Worm (Caenorhabditis elegans) whole organism, L4/young adult: Measurements from ENCODE around the gene jmjd-3.3.
"Not testable (repeated sequence)": the region's sequence is repeated elsewhere in the genome, so short reads cannot be mapped to it uniquely, and the experiment has no call there.

ENCODE experiments used
- W03F9.2 ChIP-seq: fragments of 150-350 bp; optimal IDR thresholded peaks from 2 replicates; lab custom pipeline; 2014; ENCODE audit warnings: missing biosample characterization, missing genetic modification characterization
- dao-5 ChIP-seq: sonication (generic microtip); optimal IDR thresholded peaks from 2 replicates; lab custom pipeline; 2016; ENCODE audit warnings: missing genotype, missing genetic modification characterization, moderate library complexity, missing compliant biosample characterization
- him-1 ChIP-seq: sonication (generic microtip); optimal IDR thresholded peaks from 2 replicates; lab custom pipeline; 2016; ENCODE audit warnings: missing genotype, missing genetic modification reagents, missing genetic modification characterization, missing compliant biosample characterization

The jmjd-3.3 gene

ce11 chrX:13417479-13417878 is 18.7 kb upstream of the jmjd-3.3 start:
- TF ChIP-seq W03F9.2 (tag; lab: Kevin White, UChicago) = no peak
- TF ChIP-seq dao-5 (tag; lab: Kevin White, UChicago) = no peak
- no peak for TF ChIP-seq him-1 (tag; lab: Kevin White, UChicago)

ce11 chrX:13419884-13420339 is 16.3 kb upstream of the jmjd-3.3 start, which contains the start of gene C29F7.3:
TSS of gene C29F7.3 (minus strand) at chrX:13419934.
- TF ChIP-seq him-1 (tag; lab: Kevin White, UChicago) = no peak
- no peak for TF ChIP-seq W03F9.2 (tag; lab: Kevin White, UChicago)
- TF ChIP-seq dao-5 (tag; lab: Kevin White, UChicago) = no peak

- no peak for TF ChIP-seq him-1 (tag; lab: Kevin White, UChicago)
- TF ChIP-seq dao-5 (tag; lab: Kevin White, UChicago) = no peak
- TF ChIP-seq W03F9.2 (tag; lab: Kevin White, UChicago) = no peak
Measured at ce11 chrX:13421068-13421467, 15.2 kb upstream of the jmjd-3.3 start.

ce11 chrX:13423340-13423739 is 12.9 kb upstream of the jmjd-3.3 start, which contains the start of gene fkh-3:
TSS of gene fkh-3 (minus strand) at chrX:13423440.
- TF ChIP-seq dao-5 (tag; lab: Kevin White, UChicago) (no peak), him-1 (tag; lab: Kevin White, UChicago) (no peak), W03F9.2 (tag; lab: Kevin White, UChicago) (no peak)

ce11 chrX:13428755-13429154 is 7.5 kb upstream of the jmjd-3.3 start, which contains the start of gene fkh-4:
TSS of gene fkh-4 (minus strand) at chrX:13428855.
- TF ChIP-seq dao-5, W03F9.2, him-1 (tag; lab: Kevin White, UChicago): not testable (repeated sequence)

ce11 chrX:13431388-13431787 is 4.8 kb upstream of the jmjd-3.3 start, which contains the start of gene C29F7.10:
TSS of gene C29F7.10 (minus strand) at chrX:13431488.
- TF ChIP-seq him-1, dao-5, W03F9.2 (tag; lab: Kevin White, UChicago): not testable (repeated sequence)

- no peak for TF ChIP-seq him-1 (tag; lab: Kevin White, UChicago)
- no peak for TF ChIP-seq W03F9.2 (tag; lab: Kevin White, UChicago)
- no peak for TF ChIP-seq dao-5 (tag; lab: Kevin White, UChicago)
Measured at ce11 chrX:13435116-13435515, 1.1 kb upstream of the jmjd-3.3 start.

- TF ChIP-seq him-1 (tag; lab: Kevin White, UChicago) = peak; percentile 9
- TF ChIP-seq W03F9.2 (tag; lab: Kevin White, UChicago) = peak; percentile 49
- TF ChIP-seq dao-5 (tag; lab: Kevin White, UChicago) = no peak
Measured at ce11 chrX:13442446-13442845, 6.2 kb downstream of the jmjd-3.3 start.

ce11 chrX:13443283-13443682 is 7.1 kb downstream of the jmjd-3.3 start:
- TF ChIP-seq dao-5 (tag; lab: Kevin White, UChicago) = no peak
- TF ChIP-seq him-1 (tag; lab: Kevin White, UChicago) = no peak
- no peak for TF ChIP-seq W03F9.2 (tag; lab: Kevin White, UChicago)

- TF ChIP-seq him-1 (tag; lab: Kevin White, UChicago) (no peak), dao-5 (tag; lab: Kevin White, UChicago) (no peak), W03F9.2 (tag; lab: Kevin White, UChicago) (no peak)
Measured at ce11 chrX:13444267-13444666, 8.0 kb downstream of the jmjd-3.3 start.

ce11 chrX:13446418-13446817 is 10.2 kb downstream of the jmjd-3.3 start, which contains the start of gene set-8:
TSS of gene set-8 (plus strand) at chrX:13446718.
- TF ChIP-seq W03F9.2 (tag; lab: Kevin White, UChicago) (no peak), dao-5 (tag; lab: Kevin White, UChicago) (no peak), him-1 (tag; lab: Kevin White, UChicago) (no peak)

ce11 chrX:13448665-13449099 is 12.5 kb downstream of the jmjd-3.3 start:
- TF ChIP-seq dao-5 (tag; lab: Kevin White, UChicago) (peak; percentile 68), him-1 (tag; lab: Kevin White, UChicago) (peak; percentile 69), W03F9.2 (tag; lab: Kevin White, UChicago) (peak; percentile 44)

- no peak for TF ChIP-seq dao-5 (tag; lab: Kevin White, UChicago)
- no peak for TF ChIP-seq W03F9.2 (tag; lab: Kevin White, UChicago)
- TF ChIP-seq him-1 (tag; lab: Kevin White, UChicago) = no peak
Measured at ce11 chrX:13451578-13451977, 15.4 kb downstream of the jmjd-3.3 start, which contains the start of gene F02D10.6. TSS of gene F02D10.6 (minus strand) at chrX:13451678.

ce11 chrX:13456442-13456841 is 20.2 kb downstream of the jmjd-3.3 start, which contains the start of gene flr-1:
TSS of gene flr-1 (minus strand) at chrX:13456542.
- no peak for TF ChIP-seq W03F9.2 (tag; lab: Kevin White, UChicago)
